Worm (Caenorhabditis elegans) whole organism, late embryonic: Measurements from ENCODE around the gene nuo-4.

ENCODE experiments used
- ama-1 ChIP-seq: fragments of 150-350 bp; optimal IDR thresholded peaks from 2 replicates; lab custom pipeline; 2014
- fkh-10 ChIP-seq: fragments of 150-350 bp; optimal IDR thresholded peaks from 2 replicates; lab custom pipeline; 2014; ENCODE audit warnings: missing biosample characterization, missing genetic modification reagents, missing genetic modification characterization
- pag-3 ChIP-seq: sonication (generic microtip); optimal IDR thresholded peaks from 2 replicates; lab custom pipeline; 2016; ENCODE audit warnings: missing compliant biosample characterization, missing genetic modification characterization, borderline replicate concordance
- pqm-1 ChIP-seq: sonication (generic microtip); optimal IDR thresholded peaks from 2 replicates; lab custom pipeline; 2016; ENCODE audit warnings: missing genetic modification characterization, missing compliant biosample characterization
- tbx-2 ChIP-seq: sonication (generic microtip); optimal IDR thresholded peaks from 2 replicates; lab custom pipeline; 2016; ENCODE audit warnings: missing genetic modification characterization, missing compliant biosample characterization

- TF ChIP-seq pag-3 (tag; lab: Kevin White, UChicago) (no peak), pqm-1 (tag; lab: Kevin White, UChicago) (no peak), fkh-10 (GFP tag; lab: Kevin White, UChicago) (no peak), ama-1 (no peak), tbx-2 (tag; lab: Kevin White, UChicago) (no peak)
Observed at ce11 chrIII:7124364-7124763, 34.2 kb downstream of the nuo-4 start, which contains the start of gene B0280.2.
